Worm (Caenorhabditis elegans) whole organism, late embryonic: ENCODE measurements around the gene C17B7.10.

Source experiments
- C08G9.2 ChIP-seq: sonication (generic microtip); optimal IDR thresholded peaks from 2 replicates; lab custom pipeline; 2016; ENCODE audit warnings: mild to moderate bottlenecking, missing genetic modification characterization, moderate library complexity, missing compliant biosample characterization
- F13H6.1 ChIP-seq: sonication (generic microtip); optimal IDR thresholded peaks from 2 replicates; lab custom pipeline; 2016; ENCODE audit warnings: missing genetic modification characterization, missing compliant biosample characterization
- K02D7.2 ChIP-seq: sonication (generic microtip); optimal IDR thresholded peaks from 2 replicates; lab custom pipeline; 2017; ENCODE audit warnings: mild to moderate bottlenecking, missing genetic modification characterization, missing compliant biosample characterization
- T23F11.4 ChIP-seq: fragments of 200-800 bp; sonication (Bioruptor generic); optimal IDR thresholded peaks from 2 replicates; lab custom pipeline; 2018; ENCODE audit warnings: mild to moderate bottlenecking, missing genetic modification characterization, missing compliant biosample characterization
- ceh-18 ChIP-seq: sonication (generic microtip); optimal IDR thresholded peaks from 2 replicates; lab custom pipeline; 2016; ENCODE audit warnings: missing genetic modification characterization, missing compliant biosample characterization
- ceh-30 ChIP-seq: fragments of 150-350 bp; optimal IDR thresholded peaks from 2 replicates; lab custom pipeline; 2014; ENCODE audit warnings: missing biosample characterization, missing genetic modification characterization
- ceh-31 ChIP-seq: sonication (generic microtip); optimal IDR thresholded peaks from 2 replicates; lab custom pipeline; 2016; ENCODE audit warnings: missing genetic modification characterization, missing compliant biosample characterization
- ceh-45 ChIP-seq: fragments of 200-800 bp; sonication (Bioruptor generic); IDR thresholded peaks from 2 replicates; pipeline ENCODE4 v1.3.6; 2022; ENCODE audit warnings: missing genetic modification reagents, missing genetic modification characterization, missing compliant biosample characterization
- ceh-48 ChIP-seq: sonication (generic microtip); optimal IDR thresholded peaks from 2 replicates; lab custom pipeline; 2016; ENCODE audit warnings: missing genetic modification characterization, inconsistent platforms, missing compliant biosample characterization
- ceh-9 ChIP-seq: sonication (generic microtip); optimal IDR thresholded peaks from 2 replicates; lab custom pipeline; 2016; ENCODE audit warnings: mild to moderate bottlenecking, missing genetic modification characterization, inconsistent platforms, missing compliant biosample characterization
- che-1 ChIP-seq: sonication (generic microtip); optimal IDR thresholded peaks from 2 replicates; lab custom pipeline; 2016; ENCODE audit warnings: mild to moderate bottlenecking, missing genetic modification characterization, missing compliant biosample characterization
- dve-1 ChIP-seq: sonication (generic microtip); optimal IDR thresholded peaks from 2 replicates; lab custom pipeline; 2017; ENCODE audit warnings: antibody characterized with exemption, mild to moderate bottlenecking, missing genetic modification characterization, missing compliant biosample characterization
- elt-4 ChIP-seq: sonication (generic microtip); optimal IDR thresholded peaks from 2 replicates; lab custom pipeline; 2016; ENCODE audit warnings: missing genetic modification characterization, missing compliant biosample characterization
- eyg-1 ChIP-seq: sonication (generic microtip); optimal IDR thresholded peaks from 2 replicates; lab custom pipeline; 2016; ENCODE audit warnings: missing genotype, missing genetic modification characterization, missing compliant biosample characterization
- fax-1 ChIP-seq: sonication (generic microtip); optimal IDR thresholded peaks from 2 replicates; lab custom pipeline; 2016; ENCODE audit warnings: missing genotype, missing genetic modification characterization, missing compliant biosample characterization
- fkh-6 ChIP-seq: sonication (generic microtip); optimal IDR thresholded peaks from 2 replicates; lab custom pipeline; 2016; ENCODE audit warnings: missing genetic modification characterization, missing compliant biosample characterization
- gmeb-2 ChIP-seq: sonication (generic microtip); optimal IDR thresholded peaks from 2 replicates; lab custom pipeline; 2016; ENCODE audit warnings: missing genetic modification characterization, inconsistent platforms, missing compliant biosample characterization
- hlh-13 ChIP-seq: fragments of 200-800 bp; sonication (Bioruptor generic); optimal IDR thresholded peaks from 2 replicates; lab custom pipeline; 2018; ENCODE audit warnings: mild to moderate bottlenecking, missing genetic modification characterization, missing compliant biosample characterization
- hlh-15 ChIP-seq: sonication (generic microtip); optimal IDR thresholded peaks from 2 replicates; lab custom pipeline; 2016; ENCODE audit warnings: missing genetic modification characterization, missing compliant biosample characterization
- hlh-6 ChIP-seq: sonication (generic microtip); optimal IDR thresholded peaks from 2 replicates; lab custom pipeline; 2016; ENCODE audit warnings: missing genotype, missing genetic modification characterization, missing compliant biosample characterization
- hlh-8 ChIP-seq: sonication (generic microtip); optimal IDR thresholded peaks from 2 replicates; lab custom pipeline; 2016; ENCODE audit warnings: missing genotype, missing genetic modification characterization, missing compliant biosample characterization
- nfya-1 ChIP-seq: sonication (generic microtip); optimal IDR thresholded peaks from 2 replicates; lab custom pipeline; 2017; ENCODE audit warnings: missing genetic modification characterization, mild to moderate bottlenecking, missing compliant biosample characterization, antibody characterized with exemption, moderate library complexity
- nhr-11 ChIP-seq: fragments of 150-350 bp; optimal IDR thresholded peaks from 2 replicates; lab custom pipeline; 2014; ENCODE audit warnings: missing biosample characterization, missing genetic modification characterization
- nhr-232 ChIP-seq: sonication (generic microtip); optimal IDR thresholded peaks from 2 replicates; lab custom pipeline; 2016; ENCODE audit warnings: missing genetic modification characterization, missing compliant biosample characterization
- npax-4 ChIP-seq: sonication (generic microtip); optimal IDR thresholded peaks from 2 replicates; lab custom pipeline; 2016; ENCODE audit warnings: missing genetic modification characterization, missing compliant biosample characterization
- odd-2 ChIP-seq: sonication (generic microtip); optimal IDR thresholded peaks from 2 replicates; lab custom pipeline; 2017; ENCODE audit warnings: antibody characterized with exemption, mild to moderate bottlenecking, missing genetic modification characterization, missing compliant biosample characterization
- pag-3 ChIP-seq: sonication (generic microtip); optimal IDR thresholded peaks from 2 replicates; lab custom pipeline; 2016; ENCODE audit warnings: missing compliant biosample characterization, missing genetic modification characterization, borderline replicate concordance
- pax-1 ChIP-seq: fragments of 150-350 bp; optimal IDR thresholded peaks from 2 replicates; lab custom pipeline; 2014; ENCODE audit warnings: missing biosample characterization, missing genetic modification characterization
- pha-2 ChIP-seq: sonication (generic microtip); optimal IDR thresholded peaks from 2 replicates; lab custom pipeline; 2017; ENCODE audit warnings: mild to moderate bottlenecking, missing genetic modification characterization, missing compliant biosample characterization
- sdc-2 ChIP-seq: sonication (generic microtip); optimal IDR thresholded peaks from 2 replicates; lab custom pipeline; 2016; ENCODE audit warnings: missing genotype, missing genetic modification characterization, missing compliant biosample characterization
- sox-2 ChIP-seq: fragments of 200-800 bp; sonication (Bioruptor generic); IDR thresholded peaks from 2 replicates; pipeline ENCODE4 v1.3.6; 2022; ENCODE audit warnings: missing genetic modification reagents, missing genetic modification characterization, missing compliant biosample characterization
- sox-4 ChIP-seq: sonication (generic microtip); optimal IDR thresholded peaks from 2 replicates; lab custom pipeline; 2017; ENCODE audit warnings: mild to moderate bottlenecking, missing genetic modification characterization, inconsistent platforms, missing compliant biosample characterization
- syd-9 ChIP-seq: sonication (generic microtip); optimal IDR thresholded peaks from 2 replicates; lab custom pipeline; 2016; ENCODE audit warnings: mild to moderate bottlenecking, missing genetic modification characterization, moderate library complexity, missing compliant biosample characterization
- tbx-2 ChIP-seq: sonication (generic microtip); optimal IDR thresholded peaks from 2 replicates; lab custom pipeline; 2016; ENCODE audit warnings: missing genetic modification characterization, missing compliant biosample characterization
- ttx-3 ChIP-seq: sonication (generic microtip); optimal IDR thresholded peaks from 2 replicates; lab custom pipeline; 2016; ENCODE audit warnings: missing genetic modification reagents, missing genetic modification characterization, missing compliant biosample characterization
- unc-42 ChIP-seq: sonication (generic microtip); optimal IDR thresholded peaks from 2 replicates; lab custom pipeline; 2016; ENCODE audit warnings: missing genotype, missing genetic modification characterization, missing compliant biosample characterization
- unc-55 ChIP-seq: sonication (generic microtip); optimal IDR thresholded peaks from 2 replicates; lab custom pipeline; 2017; ENCODE audit warnings: missing biosample characterization, missing genetic modification reagents, missing genetic modification characterization
- zip-5 ChIP-seq: sonication (generic microtip); optimal IDR thresholded peaks from 2 replicates; lab custom pipeline; 2016; ENCODE audit warnings: missing genetic modification characterization, missing compliant biosample characterization

The C17B7.10 gene

ce11 chrV:3347486-3347885, 5.7 kb upstream of the C17B7.10 start:
- TF ChIP-seq C08G9.2 (tag; lab: Kevin White, UChicago) (no peak), tbx-2 (tag; lab: Kevin White, UChicago) (no peak), fax-1 (tag; lab: Kevin White, UChicago) (no peak), unc-42 (tag; lab: Kevin White, UChicago) (no peak)

- TF ChIP-seq pax-1 (tag; lab: Kevin White, UChicago): no peak
- TF ChIP-seq K02D7.2 (tag; lab: Kevin White, UChicago): no peak
- TF ChIP-seq sdc-2: no peak
- TF ChIP-seq che-1 (tag; lab: Kevin White, UChicago): no peak
- TF ChIP-seq ceh-30 (tag; lab: Kevin White, UChicago): no peak
- TF ChIP-seq ceh-48 (tag; lab: Kevin White, UChicago): no peak
- TF ChIP-seq sox-4 (tag; lab: Kevin White, UChicago): no peak
- no peak for TF ChIP-seq fkh-6 (tag; lab: Kevin White, UChicago)
- TF ChIP-seq nhr-232: no peak
- TF ChIP-seq elt-4: no peak
- TF ChIP-seq odd-2: no peak
- no peak for TF ChIP-seq npax-4 (tag; lab: Kevin White, UChicago)
- TF ChIP-seq ceh-45: no peak
- TF ChIP-seq unc-42 (tag; lab: Kevin White, UChicago): no peak
These were observed 4.7 kb upstream of the C17B7.10 start, which contains the start of gene fbxa-65 for ce11 chrV:3346434-3347019. fbxa-65 (minus strand) TSS chrV:3346484.

DNA sequence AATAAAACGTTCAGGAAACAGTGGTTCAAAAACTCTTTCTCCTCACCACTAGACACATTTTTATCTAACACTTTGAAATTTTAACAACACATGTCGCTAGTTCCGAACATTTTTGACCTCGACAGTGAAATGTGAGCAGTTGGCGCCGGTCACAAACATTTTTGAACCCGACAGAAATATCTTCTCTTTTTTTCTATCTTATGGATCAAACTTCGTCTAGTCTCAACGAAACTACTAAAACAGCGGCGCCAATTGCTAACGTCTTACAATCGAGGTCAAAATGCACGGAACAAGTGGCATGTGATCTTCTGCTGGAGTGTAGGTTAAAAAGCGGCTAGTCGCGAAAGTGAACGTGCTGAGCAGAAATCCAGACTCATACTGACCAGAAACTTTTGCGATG, 2.2 kb upstream of the C17B7.10 start:
- no peak for TF ChIP-seq unc-55 (GFP tag; lab: Kevin White, UChicago)
- TF ChIP-seq sox-2 (GFP tag; lab: Robert Waterston, UW): no peak
- TF ChIP-seq hlh-15 (tag; lab: Kevin White, UChicago): no peak
- no peak for TF ChIP-seq hlh-8 (tag; lab: Kevin White, UChicago)
- no peak for TF ChIP-seq unc-42 (tag; lab: Kevin White, UChicago)
- TF ChIP-seq F13H6.1: no peak
- no peak for TF ChIP-seq odd-2
- no peak for TF ChIP-seq pha-2 (tag; lab: Kevin White, UChicago)
- TF ChIP-seq ceh-18 (tag; lab: Kevin White, UChicago): no peak

DNA sequence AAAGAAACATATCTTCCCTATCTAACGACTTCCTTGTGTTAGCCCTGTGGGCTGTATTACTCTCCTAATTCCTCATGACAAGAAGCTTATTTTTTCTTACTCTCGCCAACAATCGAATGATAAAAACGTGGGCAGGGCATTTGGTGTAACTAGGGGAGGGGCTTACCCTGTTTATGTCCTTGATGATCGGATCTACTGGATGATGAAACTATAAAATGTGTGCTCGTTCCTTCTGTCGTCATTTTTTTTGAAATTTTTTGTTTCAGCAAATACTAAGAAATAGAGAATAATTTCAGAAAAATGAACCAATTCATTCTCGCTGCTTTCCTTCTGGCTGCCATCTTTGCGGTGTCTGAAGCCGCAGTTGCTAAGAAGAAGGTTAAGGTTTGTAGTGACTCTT, 698 bp upstream of the C17B7.10 start, which contains the start of gene C17B7.3:
TSS of gene C17B7.3 (plus strand) at position 301 of the 400 bp plus-strand sequence.
- TF ChIP-seq sox-4 (tag; lab: Kevin White, UChicago) (no peak), hlh-15 (tag; lab: Kevin White, UChicago) (no peak), gmeb-2 (tag; lab: Kevin White, UChicago) (no peak), hlh-8 (tag; lab: Kevin White, UChicago) (no peak), ceh-9 (tag; lab: Kevin White, UChicago) (no peak)

DNA sequence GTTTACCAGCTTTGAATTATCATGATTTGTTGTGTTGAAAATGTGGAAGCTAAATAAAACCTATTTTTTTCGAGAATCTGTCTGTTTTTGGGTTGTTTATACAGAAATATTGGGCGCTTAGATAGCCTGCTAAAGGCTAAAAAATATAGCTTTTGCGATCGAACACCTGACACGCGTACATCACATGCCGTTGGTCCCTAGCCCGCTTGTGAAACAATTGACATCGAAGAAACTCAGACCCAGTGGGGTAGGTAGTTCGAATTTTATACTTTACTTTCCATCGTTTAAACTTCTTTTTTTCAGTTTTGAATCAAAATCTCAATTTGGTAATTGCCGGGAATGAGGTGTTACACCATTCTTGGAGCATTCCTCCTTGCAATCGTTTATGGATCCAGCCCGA, 2.8 kb downstream of the C17B7.10 start, which contains the start of gene C17B7.4:
TSS of gene C17B7.4 (plus strand) at position 301 of the 400 bp plus-strand sequence.
- TF ChIP-seq hlh-13 (GFP tag; lab: Kevin White, UChicago) (no peak), hlh-6 (no peak), zip-5 (no peak), C08G9.2 (tag; lab: Kevin White, UChicago) (no peak)

ce11 chrV:3333334-3333733, 8.5 kb downstream of the C17B7.10 start, which contains the start of gene C17B7.5:
C17B7.5 (plus strand) TSS chrV:3333634.
- TF ChIP-seq dve-1: no peak
- TF ChIP-seq ceh-18 (tag; lab: Kevin White, UChicago): no peak
- TF ChIP-seq npax-4 (tag; lab: Kevin White, UChicago): no peak
- no peak for TF ChIP-seq ceh-48 (tag; lab: Kevin White, UChicago)
- no peak for TF ChIP-seq pha-2 (tag; lab: Kevin White, UChicago)
- no peak for TF ChIP-seq nfya-1
- no peak for TF ChIP-seq unc-55 (GFP tag; lab: Kevin White, UChicago)
- no peak for TF ChIP-seq T23F11.4
- TF ChIP-seq syd-9 (tag; lab: Kevin White, UChicago): no peak
- no peak for TF ChIP-seq tbx-2 (tag; lab: Kevin White, UChicago)
- TF ChIP-seq eyg-1 (tag; lab: Kevin White, UChicago): no peak
- no peak for TF ChIP-seq ceh-31 (tag; lab: Kevin White, UChicago)
- no peak for TF ChIP-seq pag-3 (tag; lab: Kevin White, UChicago)
- TF ChIP-seq ttx-3: no peak
- TF ChIP-seq odd-2: no peak
- TF ChIP-seq nhr-11 (tag; lab: Kevin White, UChicago): no peak
